Worm (Caenorhabditis elegans) whole organism, early embryonic: ENCODE results near the gene irld-42.

Source experiments
- scrt-1 ChIP-seq: fragments of 200-800 bp; sonication (Bioruptor generic); IDR thresholded peaks from 2 replicates; pipeline ENCODE4 v1.3.6; 2022; ENCODE audit warnings: missing genetic modification characterization, missing compliant biosample characterization
- sea-1 ChIP-seq: fragments of 200-800 bp; sonication (Bioruptor generic); conservative IDR thresholded peaks from 2 replicates; pipeline ENCODE4 v1.3.6; 2022; ENCODE audit warnings: missing genetic modification characterization, missing compliant biosample characterization

DNA sequence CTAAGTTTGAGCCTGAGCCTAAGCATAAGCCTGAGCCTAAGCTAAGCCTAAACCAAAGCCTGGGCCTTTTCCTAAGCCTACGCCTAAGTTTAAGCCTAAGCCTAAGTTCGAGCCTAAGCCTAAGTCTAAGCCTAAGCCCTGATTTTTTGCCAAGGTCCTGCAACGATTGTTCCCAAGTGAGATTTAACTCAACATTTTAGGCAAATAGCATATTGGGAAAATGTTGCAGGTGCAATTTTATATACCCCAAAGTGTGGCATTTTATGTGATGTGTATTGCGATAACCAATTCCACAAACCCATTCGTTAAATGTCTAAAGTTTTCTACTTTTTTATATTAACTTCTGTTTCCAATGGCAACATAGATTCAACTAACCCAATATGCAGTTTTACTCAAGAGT, 6.0 kb upstream of the irld-42 start, which contains the start of gene irld-40:
- TF ChIP-seq scrt-1 (no peak), sea-1 (no peak)
